Fruit fly (Drosophila melanogaster): ENCODE data around the gene CG40298.

dm6 chr3L:23714772-23715171 lies 11.9 kb upstream of the CG40298 start, which contains the start of gene Spf30:
- TF ChIP-seq CG4318 (GFP tag; optimal IDR thresholded peaks at IDR 0.05) = no peak
- TF ChIP-seq pdm3 (GFP tag; optimal IDR thresholded peaks at IDR 0.05) = no peak
- TF ChIP-seq CG31627 (GFP tag; optimal IDR thresholded peaks at IDR 0.05) = no peak
- no peak for TF ChIP-seq esn (GFP tag; optimal IDR thresholded peaks at IDR 0.05)
- TF ChIP-seq CG6792 (GFP tag; optimal IDR thresholded peaks at IDR 0.05) = no peak
- TF ChIP-seq salr (GFP tag; optimal IDR thresholded peaks at IDR 0.05) = no peak
- TF ChIP-seq Hr39 (GFP tag; optimal IDR thresholded peaks at IDR 0.05) = peak; percentile 19
- TF ChIP-seq CG6163 (GFP tag; IDR thresholded peaks at IDR 0.05) = no peak

Data from whole organism, prepupa.